Worm (Caenorhabditis elegans) whole organism, young adult: ENCODE measurements around the gene C34E11.2.

Experiments
- cebp-1 ChIP-seq, 2 experiments: fragments of 200-800 bp in 1 of 2; sonication (Bioruptor generic) in 1 of 2; sonication (generic microtip) in 1 of 2; IDR thresholded peaks in 1 of 2; optimal IDR thresholded peaks in 1 of 2; 2 replicates each; pipeline versions ENCODE4 v1.3.6 to Lab custom; 2017 to 2022; ENCODE audit warnings: missing compliant biosample characterization in 2 of 2, missing genetic modification characterization in 2 of 2, mild to moderate bottlenecking in 1 of 2, missing genetic modification reagents in 1 of 2, moderate library complexity in 1 of 2
- mel-28 ChIP-seq: sonication (generic microtip); optimal IDR thresholded peaks from 2 replicates; lab custom pipeline; 2016; ENCODE audit warnings: borderline replicate concordance, mild to moderate bottlenecking, missing genetic modification characterization, missing compliant biosample characterization
- pha-4 ChIP-seq: fragments of 150-350 bp; sonication (generic microtip); optimal IDR thresholded peaks from 2 replicates; lab custom pipeline; 2014; ENCODE audit warnings: missing biosample characterization, missing genetic modification reagents, missing genetic modification characterization

DNA sequence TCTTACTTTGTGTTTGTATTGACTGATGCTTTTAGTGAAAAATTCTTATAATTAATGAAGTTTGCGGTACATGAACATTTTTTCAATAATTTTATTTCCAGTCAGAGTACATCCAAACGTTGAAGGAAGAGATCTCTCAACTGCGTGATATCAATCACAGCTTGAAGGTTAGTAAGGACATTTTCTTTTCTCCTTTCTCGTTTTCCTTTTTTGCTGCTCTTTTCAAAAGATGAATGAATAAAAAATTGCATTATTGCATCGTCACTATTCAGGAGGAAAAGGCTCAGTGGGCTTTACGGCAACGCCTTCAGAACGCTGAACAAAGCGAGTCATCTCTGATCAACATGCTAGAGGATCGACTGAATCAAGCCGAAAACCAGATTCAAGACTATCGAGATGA, 12.3 kb upstream of the C34E11.2 start:
- TF ChIP-seq mel-28 (no peak), pha-4 (no peak), cebp-1 (GFP tag; IDR thresholded peaks at IDR 0.05; lab: Robert Waterston, UW) (no peak), cebp-1 (tag; optimal IDR thresholded peaks at IDR 0.05; lab: Kevin White, UChicago) (no peak)
